Fruit fly (Drosophila melanogaster) ovary, adult (tissue): ENCODE data around the gene Lipt2.

Experiments used
- CG17801 ChIP-seq: fragments of 200-800 bp; optimal IDR thresholded peaks from 2 replicates; lab custom pipeline; 2019; ENCODE audit warnings: missing biosample characterization, mild to moderate bottlenecking, missing genetic modification characterization, moderate library complexity; ENCODE audit not compliant: partially characterized antibody

The Lipt2 gene

dm6 chr3R:4416138-4416537, 21.0 kb downstream of the Lipt2 start, which contains the start of gene CG31528:
CG31528 (plus strand) TSS chr3R:4416438.
- no peak for TF ChIP-seq CG17801

dm6 chr3R:4407325-4407724, 29.8 kb downstream of the Lipt2 start:
- TF ChIP-seq CG17801 = no peak

dm6 chr3R:4403706-4404392, 33.3 kb downstream of the Lipt2 start:
- no peak for TF ChIP-seq CG17801

- peak; percentile 62 for TF ChIP-seq CG17801
Observed at dm6 chr3R:4402884-4403705, 34.0 kb downstream of the Lipt2 start, which contains the start of gene lost. lost (plus strand) TSS chr3R:4403076.

DNA sequence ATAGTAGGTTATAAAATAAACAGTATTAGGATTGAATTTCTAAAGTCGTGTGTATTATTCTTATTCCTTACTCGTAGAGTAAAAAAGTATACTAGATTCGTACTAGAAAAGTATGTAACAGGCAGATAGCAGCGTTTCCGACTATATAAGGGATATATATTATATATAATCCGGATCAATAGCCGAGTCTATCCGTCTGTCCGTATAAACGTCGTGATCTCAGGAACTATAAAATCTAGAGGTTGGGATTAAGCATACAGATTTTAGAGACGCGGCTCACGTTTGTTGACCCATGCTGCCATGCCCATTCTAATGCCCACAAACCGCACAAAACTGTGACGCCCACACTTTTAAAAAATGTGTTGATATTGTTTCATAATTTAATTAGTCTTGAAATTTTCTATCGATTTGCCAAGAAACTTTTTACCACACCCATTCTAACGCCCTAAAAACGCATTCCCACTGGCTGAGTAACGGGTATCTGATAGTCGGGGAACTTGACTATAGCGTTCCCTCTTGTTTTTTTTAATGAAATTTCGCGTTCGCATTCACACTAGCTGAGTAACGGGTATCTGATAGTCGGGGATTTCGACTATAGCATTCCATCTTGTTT, 35.0 kb downstream of the Lipt2 start, which contains the start of gene CG9853:
TSS of gene CG9853 (minus strand) at position 51 of the 613 bp plus-strand sequence.
- TF ChIP-seq CG17801 = no peak

- TF ChIP-seq CG17801 = no peak
Observed at dm6 chr3R:4400497-4400833, 36.7 kb downstream of the Lipt2 start, which contains the start of gene CG14647. CG14647 (plus strand) TSS chr3R:4400510.

DNA sequence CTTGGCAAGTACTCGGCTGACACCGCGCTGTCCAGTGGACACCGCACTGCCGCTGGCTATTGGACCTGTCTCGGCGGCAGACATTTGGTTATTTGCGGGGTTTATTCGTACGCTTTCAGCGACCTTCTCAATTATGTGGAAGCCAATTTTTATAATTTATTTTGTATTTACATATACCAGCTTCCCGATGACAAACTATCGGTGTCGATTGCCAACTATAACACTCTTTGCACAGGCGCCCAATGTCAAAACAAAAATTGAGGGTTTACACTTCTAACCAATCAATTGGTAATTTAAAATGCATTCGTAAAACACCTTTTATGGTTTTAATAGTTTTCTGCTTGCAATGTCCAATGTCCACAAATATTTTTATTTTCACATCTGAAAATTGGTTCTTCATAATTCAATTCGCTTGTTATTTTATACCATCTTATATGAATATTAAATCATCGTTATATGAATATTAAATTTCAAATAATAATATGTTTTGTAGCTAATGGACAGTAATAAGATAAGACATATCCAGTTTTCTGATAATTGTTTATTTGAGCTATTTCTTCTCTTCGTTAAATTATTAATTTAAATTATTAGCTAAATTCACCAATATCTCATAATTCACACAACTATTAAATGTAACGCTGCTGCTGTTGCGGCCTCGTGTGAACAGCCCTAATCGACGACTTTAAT, 37.2 kb downstream of the Lipt2 start:
- no peak for TF ChIP-seq CG17801

DNA sequence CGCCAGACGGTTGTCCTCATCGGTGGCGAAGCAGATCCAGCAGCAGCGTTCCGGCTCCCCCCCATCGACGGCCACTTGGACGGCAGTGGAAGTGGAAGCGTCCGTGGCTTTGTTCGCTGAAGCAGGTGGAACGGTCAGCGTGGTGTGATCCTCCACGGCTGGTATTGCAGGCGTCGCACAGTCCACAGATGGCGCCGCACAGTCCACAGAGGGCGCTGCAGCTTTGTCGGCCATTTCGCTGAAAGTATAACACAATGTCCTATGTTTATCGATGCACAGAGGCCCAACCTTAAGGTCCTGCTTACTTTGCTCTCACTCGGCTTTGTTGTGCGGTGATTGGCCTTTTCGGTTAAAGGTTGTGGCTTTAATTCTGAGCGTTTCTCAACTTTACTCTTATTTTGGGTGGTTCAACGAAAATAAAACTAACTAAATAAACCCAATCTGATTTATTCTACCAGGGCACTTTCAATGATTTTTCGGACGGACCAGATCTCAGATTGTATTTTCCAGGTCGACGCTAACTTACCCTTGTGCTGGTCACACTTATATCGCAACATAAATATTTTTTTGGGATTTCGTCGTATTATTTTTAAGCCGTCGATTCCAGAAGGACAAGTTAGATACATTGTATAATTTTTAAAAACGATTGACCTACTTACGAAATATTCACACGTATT, 39.6 kb downstream of the Lipt2 start, which contains the start of gene CG9855:
TSS of gene CG9855 (minus strand) at position 473 of the 677 bp plus-strand sequence.
- no peak for TF ChIP-seq CG17801

- TF ChIP-seq CG17801 = peak; percentile 93
Observed at dm6 chr3R:4394654-4395581, 42.2 kb downstream of the Lipt2 start.

- peak; percentile 8 for TF ChIP-seq CG17801
Observed at dm6 chr3R:4394117-4394516, 43.0 kb downstream of the Lipt2 start, which contains the start of gene CG34112. CG34112 (minus strand) TSS chr3R:4394259.

DNA sequence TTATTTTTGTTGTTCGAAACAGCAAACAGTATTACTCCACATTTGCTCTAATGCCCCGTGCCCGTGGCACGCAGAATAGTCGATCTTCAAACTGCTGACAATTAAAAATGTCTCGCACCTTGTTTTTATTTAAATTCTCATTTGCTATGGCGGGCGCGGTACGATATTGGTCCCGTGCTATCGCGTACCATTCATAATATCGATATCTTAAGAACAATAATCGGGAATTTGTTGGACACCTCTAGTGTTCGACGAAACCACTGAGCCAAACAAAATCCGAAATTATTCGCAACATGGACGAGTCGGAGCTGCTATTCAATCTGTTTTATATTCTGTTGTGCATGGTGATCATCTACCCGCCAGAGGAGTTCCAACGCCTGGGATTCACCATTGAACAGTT, 47.0 kb downstream of the Lipt2 start, which contains the start of gene CG14646:
TSS of gene CG14646 (plus strand) at position 234 of the 400 bp plus-strand sequence.
- no peak for TF ChIP-seq CG17801

DNA sequence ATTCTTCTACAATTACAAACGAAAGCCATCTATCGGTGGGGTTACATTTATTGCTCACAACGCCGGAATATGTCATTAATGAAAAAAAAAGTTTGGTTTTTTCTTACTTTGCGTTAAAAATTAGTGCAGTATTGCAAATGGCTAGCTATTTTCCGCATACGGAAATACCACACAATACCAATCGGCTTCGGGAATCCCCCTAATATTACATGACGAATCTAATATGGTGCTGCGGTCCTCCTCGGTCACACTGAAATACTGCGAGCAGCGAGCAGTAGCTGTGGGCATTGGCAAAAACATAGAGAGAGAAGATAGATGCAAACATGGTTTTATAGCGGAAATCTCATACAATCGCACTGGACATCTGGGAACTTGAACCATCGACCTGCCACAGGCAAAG, 49.6 kb downstream of the Lipt2 start, which contains the start of gene tub:
TSS of gene tub (plus strand) at position 253 of the 400 bp plus-strand sequence.
- peak; percentile 14 for TF ChIP-seq CG17801
